Worm (Caenorhabditis elegans): ENCODE data around the gene F58F9.6.

Gene F58F9.6

DNA sequence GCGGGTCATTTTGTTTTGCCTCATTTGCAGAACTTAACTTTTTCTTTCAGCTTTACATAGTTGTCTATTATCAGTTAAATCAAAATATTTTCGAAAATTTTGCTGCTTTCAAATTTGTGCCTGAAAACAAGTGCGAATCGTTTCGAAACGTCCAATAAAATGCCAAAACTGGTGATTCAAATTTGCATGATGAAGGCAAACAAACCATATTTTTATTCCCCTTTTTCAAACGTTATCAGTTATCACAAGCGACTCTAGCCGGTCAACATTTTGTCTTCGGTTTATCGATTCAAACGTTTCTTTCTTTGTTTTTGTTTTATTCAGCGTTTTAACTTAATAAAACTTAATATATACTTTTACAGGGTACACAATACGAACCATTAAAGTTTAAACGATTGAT is 26.8 kb downstream of the F58F9.6 start, which contains the start of the genes ugt-24 and C49A9.6 (continued):
- TF ChIP-seq F49E8.2 (tag; optimal IDR thresholded peaks at IDR 0.05; ENCODE audit: insufficient read depth), result no peak

DNA sequence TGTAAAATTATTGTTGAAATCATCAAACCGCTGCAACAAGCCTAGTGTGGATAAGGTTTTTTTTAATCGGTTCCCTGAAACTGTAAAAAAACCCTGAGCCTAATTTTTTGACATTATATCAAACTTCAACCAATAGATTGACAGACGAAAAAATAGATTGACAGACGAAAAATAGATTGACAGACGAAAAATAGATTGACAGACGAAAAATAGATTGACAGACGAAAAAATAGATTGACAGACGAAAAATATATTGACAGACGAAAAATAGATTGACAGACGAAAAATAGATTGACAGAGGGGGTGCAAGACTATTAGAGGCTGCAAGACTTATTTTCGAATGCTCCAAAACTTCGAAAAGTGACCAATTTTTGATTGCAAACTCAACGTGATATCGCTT is 27.4 kb downstream of the F58F9.6 start:
- TF ChIP-seq Y53G8AR.9 (GFP tag; conservative IDR thresholded peaks at IDR 0.05) (0 out of 2 replicates have a peak, but pooled peaks have one; percentile 16), egrh-3 (GFP tag; IDR thresholded peaks at IDR 0.05) (peak; percentile 33; the same call in 1 of the 2 replicates), Y53F4B.3 (GFP tag; IDR thresholded peaks at IDR 0.05) (peak; percentile 96; the same call in 1 of the 2 replicates), madf-3 (GFP tag; IDR thresholded peaks at IDR 0.05) (peak; percentile 70; the same call in 1 of the 2 replicates)

DNA sequence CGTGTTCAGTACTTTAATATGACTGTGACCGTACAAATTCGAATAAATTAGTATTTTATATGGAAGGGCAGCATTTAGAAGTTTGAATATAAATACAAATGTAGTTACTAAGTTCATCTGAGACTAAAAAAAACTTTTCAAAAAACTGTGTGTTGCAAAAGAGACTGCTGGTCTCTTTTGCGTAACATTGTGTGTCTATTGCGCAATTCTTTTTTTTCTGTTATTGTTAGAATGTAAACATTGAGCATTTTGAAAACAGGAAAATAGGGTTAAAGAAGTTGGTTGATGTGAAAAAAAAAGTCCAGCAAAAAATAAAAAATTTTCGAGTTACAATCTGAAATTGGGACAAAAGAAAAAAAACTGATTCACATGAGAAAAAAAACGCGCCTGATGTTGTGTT is 28.1 kb downstream of the F58F9.6 start:
- TF ChIP-seq snpc-4 (GFP tag; optimal IDR thresholded peaks at IDR 0.05), result no peak
- no peak for TF ChIP-seq snpc-4 (tag; optimal IDR thresholded peaks at IDR 0.05)
- no peak for TF ChIP-seq cebp-1 (GFP tag; IDR thresholded peaks at IDR 0.05)
- peak; percentile 1 for TF ChIP-seq cebp-1 (tag; optimal IDR thresholded peaks at IDR 0.05)

DNA sequence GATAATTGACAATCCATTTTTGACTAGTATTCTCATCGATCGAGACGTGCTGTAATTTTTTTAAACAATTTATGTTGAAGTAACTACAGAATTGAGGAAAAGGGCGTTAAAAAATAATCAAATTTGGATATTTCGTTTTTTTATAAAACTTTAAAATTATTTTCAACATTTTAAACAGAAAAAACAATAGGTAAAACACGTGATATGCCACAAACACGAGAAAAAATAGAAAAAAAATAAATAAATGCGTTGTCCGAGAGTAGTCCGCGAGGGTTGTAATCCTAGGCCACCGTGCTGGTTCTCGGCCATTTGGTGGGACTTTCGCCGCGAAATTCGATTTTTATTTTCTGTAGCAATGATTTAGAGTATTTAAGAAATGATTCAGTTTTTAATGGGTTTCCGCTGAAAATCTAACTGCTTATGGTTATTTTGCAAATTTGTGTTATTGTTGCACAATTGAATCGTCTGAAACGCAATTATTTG is 31.1 kb downstream of the F58F9.6 start, which contains the start of gene C49A9.10:
C49A9.10 (minus strand) TSS at position 51 of the 483 bp plus-strand sequence.
- TF ChIP-seq efl-1 (GFP tag; optimal IDR thresholded peaks at IDR 0.05) (peak; percentile 77), C06A6.2 (GFP tag; conservative IDR thresholded peaks at IDR 0.05) (peak; percentile 39; the same call in 1 of the 2 replicates), sdz-38 (tag; optimal IDR thresholded peaks at IDR 0.05) (no peak), ceh-40 (GFP tag; IDR thresholded peaks at IDR 0.05) (no peak), rpc-1 (optimal IDR thresholded peaks at IDR 0.05) (no peak), rpc-1 (tag; optimal IDR thresholded peaks at IDR 0.05) (no peak), ekl-4 (GFP tag; IDR thresholded peaks at IDR 0.05) (peak; percentile 58; the same call in 1 of the 2 replicates), zfh-2 (GFP tag; conservative IDR thresholded peaks at IDR 0.05) (no peak), cebp-1 (GFP tag; IDR thresholded peaks at IDR 0.05) (0 out of 2 replicates have a peak, but pooled peaks have one; percentile 9), cebp-1 (tag; optimal IDR thresholded peaks at IDR 0.05) (no peak), Y53F4B.3 (GFP tag; IDR thresholded peaks at IDR 0.05) (no peak), ZK185.1 (tag; optimal IDR thresholded peaks at IDR 0.05; ENCODE audit: poor library complexity, severe bottlenecking) (peak; percentile 97), hmg-1.2 (GFP tag; IDR thresholded peaks at IDR 0.05) (peak; percentile 29; the same call in 1 of the 2 replicates), ceh-79 (tag; optimal IDR thresholded peaks at IDR 0.05) (no peak), nhr-27 (tag; optimal IDR thresholded peaks at IDR 0.05) (no peak), hlh-26 (GFP tag; conservative IDR thresholded peaks at IDR 0.05) (no peak), hsf-1 (GFP tag; IDR thresholded peaks at IDR 0.05) (0 out of 2 replicates have a peak, but pooled peaks have one; percentile 34), lin-26 (GFP tag; IDR thresholded peaks at IDR 0.05) (no peak), Y56A3A.18 (GFP tag; IDR thresholded peaks at IDR 0.05) (no peak), ztf-28 (GFP tag; IDR thresholded peaks at IDR 0.05) (peak; percentile 83), ztf-22 (GFP tag; optimal IDR thresholded peaks at IDR 0.05) (no peak), attf-3 (GFP tag; conservative IDR thresholded peaks at IDR 0.05) (peak; percentile 51; the same call in 1 of the 2 replicates), dpff-1 (tag; optimal IDR thresholded peaks at IDR 0.05) (no peak), F57C9.4 (tag; optimal IDR thresholded peaks at IDR 0.05) (peak; percentile 48), somi-1 (GFP tag; optimal IDR thresholded peaks at IDR 0.05) (peak; percentile 20), F49E8.2 (tag; optimal IDR thresholded peaks at IDR 0.05; ENCODE audit: insufficient read depth) (peak; percentile 48), ztf-18 (tag; optimal IDR thresholded peaks at IDR 0.05) (no peak), B0035.1 (tag; optimal IDR thresholded peaks at IDR 0.05) (peak; percentile 27), attf-6 (GFP tag; IDR thresholded peaks at IDR 0.05) (peak; percentile 57; the same call in 1 of the 2 replicates), tbp1 (GFP tag; optimal IDR thresholded peaks at IDR 0.05) (peak; percentile 66), dpl-1 (GFP tag; optimal IDR thresholded peaks at IDR 0.05) (peak; percentile 82), nhr-120 (GFP tag; IDR thresholded peaks at IDR 0.05) (no peak), lag-1 (GFP tag; IDR thresholded peaks at IDR 0.05) (no peak), ztf-25 (GFP tag; IDR thresholded peaks at IDR 0.05) (0 out of 2 replicates have a peak, but pooled peaks have one; percentile 34), nfyb-1 (GFP tag; IDR thresholded peaks at IDR 0.05) (peak; percentile 43; the same call in 1 of the 2 replicates), F39B2.1 (GFP tag; IDR thresholded peaks at IDR 0.05) (no peak), F57A8.1 (GFP tag; optimal IDR thresholded peaks at IDR 0.05) (no peak), ceh-100 (GFP tag; IDR thresholded peaks at IDR 0.05) (0 out of 2 replicates have a peak, but pooled peaks have one; percentile 39)

All from whole organism, young adult.